Worm (Caenorhabditis elegans) whole organism, late embryonic: Measurements from ENCODE around the gene mrps-22.

Experiments used
- C38D4.7 ChIP-seq: fragments of 200-800 bp; sonication (Bioruptor generic); optimal IDR thresholded peaks from 2 replicates; lab custom pipeline; 2018; ENCODE audit warnings: mild to moderate bottlenecking, missing genetic modification characterization, moderate library complexity, missing compliant biosample characterization
- F13H6.1 ChIP-seq: sonication (generic microtip); optimal IDR thresholded peaks from 2 replicates; lab custom pipeline; 2016; ENCODE audit warnings: missing genetic modification characterization, missing compliant biosample characterization
- K02D7.2 ChIP-seq: sonication (generic microtip); optimal IDR thresholded peaks from 2 replicates; lab custom pipeline; 2017; ENCODE audit warnings: mild to moderate bottlenecking, missing genetic modification characterization, missing compliant biosample characterization
- K09A11.1 ChIP-seq: sonication (generic microtip); optimal IDR thresholded peaks from 2 replicates; lab custom pipeline; 2017; ENCODE audit warnings: antibody characterized with exemption, mild to moderate bottlenecking, missing genetic modification characterization, missing compliant biosample characterization; ENCODE audit not compliant: insufficient read depth
- T23F11.4 ChIP-seq: fragments of 200-800 bp; sonication (Bioruptor generic); optimal IDR thresholded peaks from 2 replicates; lab custom pipeline; 2018; ENCODE audit warnings: mild to moderate bottlenecking, missing genetic modification characterization, missing compliant biosample characterization
- Y22D7AL.16 ChIP-seq: sonication (generic microtip); optimal IDR thresholded peaks from 2 replicates; lab custom pipeline; 2016; ENCODE audit warnings: missing genetic modification characterization, missing compliant biosample characterization
- ahr-1 ChIP-seq: sonication (generic microtip); optimal IDR thresholded peaks from 2 replicates; lab custom pipeline; 2016; ENCODE audit warnings: missing genetic modification characterization, missing compliant biosample characterization
- ama-1 ChIP-seq: fragments of 150-350 bp; optimal IDR thresholded peaks from 2 replicates; lab custom pipeline; 2014
- ceh-14 ChIP-seq: sonication (generic microtip); optimal IDR thresholded peaks from 2 replicates; lab custom pipeline; 2016; ENCODE audit warnings: missing genotype, missing genetic modification characterization, missing compliant biosample characterization
- ceh-19 ChIP-seq: fragments of 200-800 bp; sonication (Bioruptor generic); optimal IDR thresholded peaks from 2 replicates; lab custom pipeline; 2018; ENCODE audit warnings: mild to moderate bottlenecking, missing genetic modification characterization, missing compliant biosample characterization
- ceh-2 ChIP-seq: sonication (generic microtip); optimal IDR thresholded peaks from 2 replicates; lab custom pipeline; 2016; ENCODE audit warnings: missing genotype, missing genetic modification characterization, missing compliant biosample characterization
- ceh-22 ChIP-seq: sonication (generic microtip); optimal IDR thresholded peaks from 2 replicates; lab custom pipeline; 2017; ENCODE audit warnings: missing biosample characterization, missing genetic modification characterization
- ceh-24 ChIP-seq: sonication (generic microtip); optimal IDR thresholded peaks from 2 replicates; lab custom pipeline; 2016; ENCODE audit warnings: mild to moderate bottlenecking, missing genetic modification characterization, missing compliant biosample characterization
- dmd-4 ChIP-seq: sonication (generic microtip); optimal IDR thresholded peaks from 2 replicates; lab custom pipeline; 2016; ENCODE audit warnings: borderline replicate concordance, missing genetic modification characterization, missing compliant biosample characterization
- dve-1 ChIP-seq: sonication (generic microtip); optimal IDR thresholded peaks from 2 replicates; lab custom pipeline; 2017; ENCODE audit warnings: antibody characterized with exemption, mild to moderate bottlenecking, missing genetic modification characterization, missing compliant biosample characterization
- elt-2 ChIP-seq: sonication (generic microtip); optimal IDR thresholded peaks from 2 replicates; lab custom pipeline; 2016; ENCODE audit warnings: missing genetic modification reagents, missing genetic modification characterization, missing compliant biosample characterization
- elt-4 ChIP-seq: sonication (generic microtip); optimal IDR thresholded peaks from 2 replicates; lab custom pipeline; 2016; ENCODE audit warnings: missing genetic modification characterization, missing compliant biosample characterization
- ets-4 ChIP-seq: sonication (generic microtip); optimal IDR thresholded peaks from 2 replicates; lab custom pipeline; 2016; ENCODE audit warnings: missing genetic modification characterization, missing compliant biosample characterization
- fax-1 ChIP-seq: sonication (generic microtip); optimal IDR thresholded peaks from 2 replicates; lab custom pipeline; 2016; ENCODE audit warnings: missing genotype, missing genetic modification characterization, missing compliant biosample characterization
- fkh-6 ChIP-seq: sonication (generic microtip); optimal IDR thresholded peaks from 2 replicates; lab custom pipeline; 2016; ENCODE audit warnings: missing genetic modification characterization, missing compliant biosample characterization
- hlh-6 ChIP-seq: sonication (generic microtip); optimal IDR thresholded peaks from 2 replicates; lab custom pipeline; 2016; ENCODE audit warnings: missing genotype, missing genetic modification characterization, missing compliant biosample characterization
- lim-6 ChIP-seq: sonication (generic microtip); optimal IDR thresholded peaks from 2 replicates; lab custom pipeline; 2016; ENCODE audit warnings: missing genetic modification characterization, missing compliant biosample characterization
- madf-2 ChIP-seq: sonication (generic microtip); optimal IDR thresholded peaks from 2 replicates; lab custom pipeline; 2017; ENCODE audit warnings: missing genetic modification characterization, missing compliant biosample characterization
- nhr-11 ChIP-seq: fragments of 150-350 bp; optimal IDR thresholded peaks from 2 replicates; lab custom pipeline; 2014; ENCODE audit warnings: missing biosample characterization, missing genetic modification characterization
- nhr-232 ChIP-seq: sonication (generic microtip); optimal IDR thresholded peaks from 2 replicates; lab custom pipeline; 2016; ENCODE audit warnings: missing genetic modification characterization, missing compliant biosample characterization
- odd-2 ChIP-seq: sonication (generic microtip); optimal IDR thresholded peaks from 2 replicates; lab custom pipeline; 2017; ENCODE audit warnings: antibody characterized with exemption, mild to moderate bottlenecking, missing genetic modification characterization, missing compliant biosample characterization
- pag-3 ChIP-seq: sonication (generic microtip); optimal IDR thresholded peaks from 2 replicates; lab custom pipeline; 2016; ENCODE audit warnings: missing compliant biosample characterization, missing genetic modification characterization, borderline replicate concordance
- pat-9 ChIP-seq: fragments of 200-800 bp; sonication (Bioruptor generic); optimal IDR thresholded peaks from 2 replicates; lab custom pipeline; 2018; ENCODE audit warnings: mild to moderate bottlenecking, missing genetic modification characterization, moderate library complexity, missing compliant biosample characterization
- pax-1 ChIP-seq: fragments of 150-350 bp; optimal IDR thresholded peaks from 2 replicates; lab custom pipeline; 2014; ENCODE audit warnings: missing biosample characterization, missing genetic modification characterization
- pha-4 ChIP-seq: fragments of 150-350 bp; optimal IDR thresholded peaks from 2 replicates; lab custom pipeline; 2018; ENCODE audit warnings: missing biosample characterization, missing genetic modification reagents, missing genetic modification characterization
- pqm-1 ChIP-seq: sonication (generic microtip); optimal IDR thresholded peaks from 2 replicates; lab custom pipeline; 2016; ENCODE audit warnings: missing genetic modification characterization, missing compliant biosample characterization
- ref-2 ChIP-seq: sonication (generic microtip); optimal IDR thresholded peaks from 2 replicates; lab custom pipeline; 2016; ENCODE audit warnings: missing genetic modification characterization, missing compliant biosample characterization
- sox-2 ChIP-seq: fragments of 200-800 bp; sonication (Bioruptor generic); IDR thresholded peaks from 2 replicates; pipeline ENCODE4 v1.3.6; 2022; ENCODE audit warnings: missing genetic modification reagents, missing genetic modification characterization, missing compliant biosample characterization
- tbx-2 ChIP-seq: sonication (generic microtip); optimal IDR thresholded peaks from 2 replicates; lab custom pipeline; 2016; ENCODE audit warnings: missing genetic modification characterization, missing compliant biosample characterization
- unc-3 ChIP-seq, 2 experiments: fragments of 200-800 bp in 1 of 2; sonication (Bioruptor generic) in 1 of 2; sonication (generic microtip) in 1 of 2; conservative IDR thresholded peaks in 1 of 2; optimal IDR thresholded peaks in 1 of 2; 2 replicates each; pipeline versions ENCODE4 v1.3.6 to Lab custom; 2016 to 2022; ENCODE audit warnings: missing compliant biosample characterization in 2 of 2, missing genetic modification characterization in 2 of 2, missing genetic modification reagents in 1 of 2
- zip-5 ChIP-seq: sonication (generic microtip); optimal IDR thresholded peaks from 2 replicates; lab custom pipeline; 2016; ENCODE audit warnings: missing genetic modification characterization, missing compliant biosample characterization
- ztf-16 ChIP-seq: sonication (generic microtip); optimal IDR thresholded peaks from 2 replicates; lab custom pipeline; 2017; ENCODE audit warnings: missing genetic modification characterization, missing compliant biosample characterization

Gene mrps-22

ce11 chrII:10587742-10588141 lies 5.3 kb downstream of the mrps-22 start, which contains the start of gene crn-3:
Gene crn-3 (plus strand): TSS chrII:10588042.
- TF ChIP-seq nhr-232 (tag; lab: Kevin White, UChicago) (no peak), T23F11.4 (no peak), madf-2 (tag; lab: Kevin White, UChicago) (no peak), Y22D7AL.16 (tag; lab: Kevin White, UChicago) (no peak), pat-9 (tag; lab: Kevin White, UChicago) (no peak), pax-1 (no peak), ceh-14 (tag; lab: Kevin White, UChicago) (no peak), ceh-2 (tag; lab: Kevin White, UChicago) (no peak), hlh-6 (no peak), odd-2 (no peak), ztf-16 (no peak), unc-3 (GFP tag; conservative IDR thresholded peaks at IDR 0.05; lab: Robert Waterston, UW) (no peak), unc-3 (tag; optimal IDR thresholded peaks at IDR 0.05; lab: Kevin White, UChicago) (no peak), sox-2 (GFP tag; lab: Robert Waterston, UW) (no peak), ceh-19 (GFP tag; lab: Kevin White, UChicago) (no peak), C38D4.7 (GFP tag; lab: Kevin White, UChicago) (no peak), nhr-11 (tag; lab: Kevin White, UChicago) (no peak)

DNA sequence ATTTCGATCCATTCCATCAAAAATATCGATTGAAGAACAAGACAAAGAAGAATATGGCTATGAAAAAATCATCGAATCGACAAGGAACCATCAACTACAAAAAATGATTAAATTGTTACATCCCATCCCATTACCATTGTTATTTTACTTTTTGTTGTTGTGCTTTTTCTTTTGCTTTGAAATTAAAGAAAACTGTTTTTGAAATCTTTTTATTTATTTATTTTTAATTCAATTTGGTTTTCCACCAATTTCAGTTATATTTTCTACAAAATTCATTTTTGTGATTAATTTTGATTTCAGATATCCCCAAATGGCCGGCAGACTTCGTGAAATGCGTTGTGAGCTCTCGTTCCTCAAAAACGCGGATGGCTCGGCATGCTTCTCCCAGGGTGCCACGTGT lies 10.0 kb downstream of the mrps-22 start, which contains the start of gene crn-5:
TSS of gene crn-5 (plus strand) at position 301 of the 400 bp plus-strand sequence.
- TF ChIP-seq T23F11.4 (no peak), tbx-2 (tag; lab: Kevin White, UChicago) (no peak), ets-4 (tag; lab: Kevin White, UChicago) (no peak), ceh-14 (tag; lab: Kevin White, UChicago) (no peak), ceh-24 (tag; lab: Kevin White, UChicago) (no peak), fkh-6 (tag; lab: Kevin White, UChicago) (no peak), ceh-22 (tag; lab: Kevin White, UChicago) (no peak), ahr-1 (tag; lab: Kevin White, UChicago) (no peak), pqm-1 (tag; lab: Kevin White, UChicago) (no peak), zip-5 (tag; lab: Kevin White, UChicago) (no peak), pag-3 (tag; lab: Kevin White, UChicago) (no peak), dve-1 (tag; lab: Kevin White, UChicago) (no peak)
- TF ChIP-seq, all 69 proteins: peak for 0

DNA sequence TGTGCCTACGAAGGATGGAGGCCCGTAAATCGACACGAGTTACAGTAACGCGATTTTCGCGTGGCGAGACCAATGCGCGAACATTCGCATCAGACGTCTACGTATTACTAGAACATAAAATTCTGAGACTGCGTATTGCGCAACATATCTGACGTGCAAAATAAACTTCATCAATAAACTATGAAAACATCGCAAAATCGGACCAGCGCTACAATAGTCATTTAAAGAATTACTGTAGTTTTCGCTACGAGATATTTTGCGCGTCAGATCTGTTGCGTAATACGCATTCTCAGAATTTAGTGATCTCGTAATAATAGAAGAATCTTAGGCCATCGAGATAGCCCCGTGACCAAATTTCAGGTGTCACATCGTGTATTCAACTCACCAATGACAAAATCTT lies 11.9 kb downstream of the mrps-22 start:
- no peak for TF ChIP-seq F13H6.1
- no peak for TF ChIP-seq K09A11.1 (tag; lab: Kevin White, UChicago)
- TF ChIP-seq fax-1 (tag; lab: Kevin White, UChicago), result no peak
- no peak for TF ChIP-seq ceh-22 (tag; lab: Kevin White, UChicago)
- TF ChIP-seq ama-1 (lab: Kevin White, UChicago), result no peak
- no peak for TF ChIP-seq elt-4 (tag; lab: Kevin White, UChicago)
- TF ChIP-seq ref-2 (tag; lab: Kevin White, UChicago), result no peak
- no peak for TF ChIP-seq ceh-2 (tag; lab: Kevin White, UChicago)
- no peak for TF ChIP-seq C38D4.7 (GFP tag; lab: Kevin White, UChicago)
- TF ChIP-seq hlh-6, result no peak
- no peak for TF ChIP-seq pax-1
- TF ChIP-seq pha-4, result no peak
- TF ChIP-seq lim-6 (tag; lab: Kevin White, UChicago), result no peak
- TF ChIP-seq pat-9 (tag; lab: Kevin White, UChicago), result no peak
- TF ChIP-seq dmd-4 (tag; lab: Kevin White, UChicago), result no peak

ce11 chrII:10594758-10595157 lies 12.3 kb downstream of the mrps-22 start, which contains the start of gene C14A4.6:
Gene C14A4.6 (minus strand): TSS chrII:10594776.
- no peak for TF ChIP-seq K02D7.2 (tag; lab: Kevin White, UChicago)
- peak; percentile 94 for TF ChIP-seq elt-2 (tag; lab: Kevin White, UChicago)
- TF ChIP-seq, all 69 proteins: peak for 1
